Fruit fly (Drosophila melanogaster) whole organism, pupa: ENCODE data around the gene CG3104.
A peak's percentile ranks its signal among the peaks of the same experiment; 100 is the strongest.

ENCODE experiments used
- CG10348 ChIP-seq: fragments of 200-800 bp; sonication (Bioruptor generic); IDR thresholded peaks from 2 replicates; pipeline ENCODE4 v1.3.6; 2022; ENCODE audit warnings: missing biosample characterization, missing genetic modification characterization
- CG12605 ChIP-seq: fragments of 200-800 bp; sonication (Bioruptor generic); IDR thresholded peaks from 2 replicates; pipeline ENCODE4 v1.3.6; 2022; ENCODE audit warnings: missing biosample characterization, missing genetic modification characterization
- CG13204 ChIP-seq: fragments of 200-800 bp; sonication (Bioruptor generic); optimal IDR thresholded peaks from 2 replicates; lab custom pipeline; 2018; ENCODE audit warnings: missing biosample characterization, mild to moderate bottlenecking, missing genetic modification characterization, moderate library complexity
- CG14655 ChIP-seq: fragments of 200-800 bp; sonication (Bioruptor generic); optimal IDR thresholded peaks from 3 replicates; lab custom pipeline; 2017; ENCODE audit warnings: mild to moderate bottlenecking, missing biosample characterization, missing genetic modification reagents, missing genetic modification characterization
- CG15710 ChIP-seq: fragments of 200-800 bp; sonication (Bioruptor generic); optimal IDR thresholded peaks from 2 replicates; lab custom pipeline; 2018; ENCODE audit warnings: missing biosample characterization, mild to moderate bottlenecking, missing genetic modification characterization, moderate library complexity
- CG17806 ChIP-seq: fragments of 200-800 bp; sonication (Bioruptor generic); optimal IDR thresholded peaks from 2 replicates; lab custom pipeline; 2018; ENCODE audit warnings: missing biosample characterization, mild to moderate bottlenecking, missing genetic modification characterization, moderate library complexity
- CG32121 ChIP-seq: fragments of 200-800 bp; sonication (Bioruptor generic); IDR thresholded peaks from 2 replicates; pipeline ENCODE4 v1.3.6; 2022; ENCODE audit warnings: missing biosample characterization, missing genetic modification characterization
- CG34367 ChIP-seq: fragments of 200-800 bp; sonication (Bioruptor generic); optimal IDR thresholded peaks from 2 replicates; lab custom pipeline; 2018; ENCODE audit warnings: missing biosample characterization, mild to moderate bottlenecking, missing genetic modification characterization
- CG4496 ChIP-seq: fragments of 200-800 bp; sonication (Bioruptor generic); IDR thresholded peaks from 3 replicates; pipeline ENCODE4 v1.3.6; 2022; ENCODE audit warnings: missing biosample characterization, missing genetic modification characterization
- CG8159 ChIP-seq: fragments of 200-800 bp; sonication (Bioruptor generic); optimal IDR thresholded peaks from 3 replicates; lab custom pipeline; 2018; ENCODE audit warnings: missing biosample characterization, mild to moderate bottlenecking, missing genetic modification characterization, moderate library complexity
- CG8301 ChIP-seq: fragments of 200-800 bp; sonication (Bioruptor generic); optimal IDR thresholded peaks from 2 replicates; lab custom pipeline; 2018; ENCODE audit warnings: missing biosample characterization, mild to moderate bottlenecking, missing genetic modification characterization
- CG9948 ChIP-seq: fragments of 200-800 bp; sonication (Bioruptor generic); optimal IDR thresholded peaks from 2 replicates; lab custom pipeline; 2018; ENCODE audit warnings: missing biosample characterization, mild to moderate bottlenecking, missing genetic modification characterization, moderate library complexity
- D1 ChIP-seq: fragments of 200-800 bp; sonication (Bioruptor generic); optimal IDR thresholded peaks from 2 replicates; lab custom pipeline; 2018; ENCODE audit warnings: missing biosample characterization, mild to moderate bottlenecking, missing genetic modification characterization, moderate library complexity
- EcR ChIP-seq: fragments of 200-800 bp; sonication (Bioruptor generic); optimal IDR thresholded peaks from 3 replicates; lab custom pipeline; 2019; ENCODE audit warnings: missing biosample characterization, missing genetic modification characterization, mild to moderate bottlenecking, moderate library complexity, missing genetic modification reagents
- Ets98B ChIP-seq: fragments of 200-800 bp; sonication (Bioruptor generic); IDR thresholded peaks from 2 replicates; pipeline ENCODE4 v1.3.6; 2022; ENCODE audit warnings: missing biosample characterization, missing genetic modification characterization
- Pif1A ChIP-seq: fragments of 200-800 bp; sonication (Bioruptor generic); optimal IDR thresholded peaks from 3 replicates; lab custom pipeline; 2016; ENCODE audit warnings: missing biosample characterization, missing genetic modification characterization
- Pif1B ChIP-seq: fragments of 200-800 bp; sonication (Bioruptor generic); optimal IDR thresholded peaks from 3 replicates; lab custom pipeline; 2016; ENCODE audit warnings: missing biosample characterization, missing genetic modification characterization
- Snoo ChIP-seq: fragments of 200-800 bp; sonication (Bioruptor generic); optimal IDR thresholded peaks from 3 replicates; lab custom pipeline; 2017; ENCODE audit warnings: missing biosample characterization, mild to moderate bottlenecking, missing genetic modification characterization, inconsistent platforms
- fd96Ca ChIP-seq: fragments of 200-800 bp; sonication (Bioruptor generic); IDR thresholded peaks from 3 replicates; pipeline ENCODE4 v1.3.6; 2022; ENCODE audit warnings: missing biosample characterization, missing genetic modification characterization
- gl ChIP-seq: fragments of 200-800 bp; sonication (Bioruptor generic); optimal IDR thresholded peaks from 2 replicates; lab custom pipeline; 2018; ENCODE audit warnings: missing biosample characterization, mild to moderate bottlenecking, missing genetic modification characterization
- rn ChIP-seq: fragments of 200-800 bp; sonication (Bioruptor generic); IDR thresholded peaks from 2 replicates; pipeline ENCODE4 v1.3.6; 2022; ENCODE audit warnings: missing biosample characterization, missing genetic modification characterization

Gene CG3104

DNA sequence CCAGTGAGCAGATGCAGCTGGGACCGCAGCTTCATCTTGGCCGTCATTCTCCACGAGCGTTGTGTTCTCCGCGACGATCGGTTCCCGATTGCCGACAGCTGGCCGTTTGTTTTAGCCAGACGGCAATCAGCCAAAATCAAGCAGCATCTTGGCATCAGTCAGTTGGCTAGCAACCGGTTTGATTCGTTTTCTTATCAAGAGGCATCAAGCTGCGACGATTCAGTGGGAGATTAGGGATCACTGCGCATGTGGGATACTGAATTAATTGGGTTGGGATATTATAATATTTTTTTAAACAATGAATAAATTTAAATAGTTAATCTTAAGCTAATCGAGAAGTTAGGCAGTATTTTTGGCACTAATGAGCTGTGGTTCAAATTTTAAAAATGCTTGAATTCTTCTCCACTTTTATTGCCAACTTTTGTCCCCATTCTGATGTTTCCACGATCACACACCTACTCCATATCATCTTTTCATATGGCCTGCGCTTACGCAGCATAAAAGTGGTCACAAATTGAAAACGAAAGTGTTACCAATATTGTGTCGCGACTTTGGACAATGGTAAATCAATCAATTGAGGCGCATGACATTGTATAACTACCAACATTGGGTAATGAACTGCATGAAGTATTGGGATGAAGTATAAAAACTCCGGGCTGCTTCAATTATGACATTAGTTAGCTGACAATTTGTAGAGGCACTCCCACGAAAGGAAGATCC lies 17.7 kb downstream of the CG3104 start, which contains the start of the genes CG3119 and Cpr23B:
Gene CG3119 (minus strand): TSS at position 92 of the 720 bp plus-strand sequence.
Gene Cpr23B (plus strand): TSS at position 670 of the 720 bp plus-strand sequence.
- TF ChIP-seq Snoo (tag; lab: Kevin White, UChicago) = no peak
- no peak for TF ChIP-seq EcR
- TF ChIP-seq rn (GFP tag; lab: Robert Waterston, UW) = no peak
- TF ChIP-seq fd96Ca = no peak
- TF ChIP-seq Ets98B (GFP tag; lab: Robert Waterston, UW) = no peak
- TF ChIP-seq CG8159 (tag; lab: Kevin White, UChicago) = no peak
- TF ChIP-seq gl (tag; lab: Kevin White, UChicago) = no peak
- TF ChIP-seq CG9948 (tag; lab: Kevin White, UChicago) = no peak
- TF ChIP-seq CG32121 (GFP tag; lab: Robert Waterston, UW) = no peak
- no peak for TF ChIP-seq D1 (tag; lab: Kevin White, UChicago)
- TF ChIP-seq CG17806 = no peak
- no peak for TF ChIP-seq CG12605 (GFP tag; lab: Robert Waterston, UW)
- TF ChIP-seq Pif1A (GFP tag; lab: Kevin White, UChicago) = no peak
- TF ChIP-seq CG4496 (GFP tag; lab: Robert Waterston, UW) = no peak
- TF ChIP-seq CG14655 (GFP tag; lab: Kevin White, UChicago) = no peak
- TF ChIP-seq CG10348 (GFP tag; lab: Robert Waterston, UW) = no peak
- TF ChIP-seq CG34367 (tag; lab: Kevin White, UChicago) = no peak

dm6 chr2L:2830341-2830800 lies 25.2 kb downstream of the CG3104 start:
- peak; percentile 95 for TF ChIP-seq CG8301
- TF ChIP-seq D1 (tag; lab: Kevin White, UChicago) = peak; percentile 96
- TF ChIP-seq Snoo (tag; lab: Kevin White, UChicago) = peak; percentile 93
- peak; percentile 87 for TF ChIP-seq CG34367 (tag; lab: Kevin White, UChicago)
- peak; percentile 90 for TF ChIP-seq CG17806
- no peak; the same call in 1 of the 3 replicates for TF ChIP-seq CG4496 (GFP tag; lab: Robert Waterston, UW)
- TF ChIP-seq Pif1A (GFP tag; lab: Kevin White, UChicago) = peak; percentile 88
- TF ChIP-seq fd96Ca = peak; percentile 88
- TF ChIP-seq CG8159 (tag; lab: Kevin White, UChicago) = peak; percentile 96
- TF ChIP-seq CG12605 (GFP tag; lab: Robert Waterston, UW) = 0 out of 2 replicates have a peak, but pooled peaks have one; percentile 22
- TF ChIP-seq gl (tag; lab: Kevin White, UChicago) = peak; percentile 67
- TF ChIP-seq CG9948 (tag; lab: Kevin White, UChicago) = peak; percentile 95
- peak; percentile 98 for TF ChIP-seq CG14655 (GFP tag; lab: Kevin White, UChicago)
- TF ChIP-seq CG32121 (GFP tag; lab: Robert Waterston, UW) = peak; percentile 84
- peak; percentile 67 for TF ChIP-seq rn (GFP tag; lab: Robert Waterston, UW)
- peak; percentile 95 for TF ChIP-seq CG15710 (tag; lab: Kevin White, UChicago)
- TF ChIP-seq CG10348 (GFP tag; lab: Robert Waterston, UW) = peak; percentile 54
- TF ChIP-seq CG13204 = peak; percentile 58
- TF ChIP-seq EcR = no peak
- peak; percentile 90 for TF ChIP-seq Pif1B (GFP tag; lab: Kevin White, UChicago)
- peak; percentile 59; the same call in 1 of the 2 replicates for TF ChIP-seq Ets98B (GFP tag; lab: Robert Waterston, UW)

DNA sequence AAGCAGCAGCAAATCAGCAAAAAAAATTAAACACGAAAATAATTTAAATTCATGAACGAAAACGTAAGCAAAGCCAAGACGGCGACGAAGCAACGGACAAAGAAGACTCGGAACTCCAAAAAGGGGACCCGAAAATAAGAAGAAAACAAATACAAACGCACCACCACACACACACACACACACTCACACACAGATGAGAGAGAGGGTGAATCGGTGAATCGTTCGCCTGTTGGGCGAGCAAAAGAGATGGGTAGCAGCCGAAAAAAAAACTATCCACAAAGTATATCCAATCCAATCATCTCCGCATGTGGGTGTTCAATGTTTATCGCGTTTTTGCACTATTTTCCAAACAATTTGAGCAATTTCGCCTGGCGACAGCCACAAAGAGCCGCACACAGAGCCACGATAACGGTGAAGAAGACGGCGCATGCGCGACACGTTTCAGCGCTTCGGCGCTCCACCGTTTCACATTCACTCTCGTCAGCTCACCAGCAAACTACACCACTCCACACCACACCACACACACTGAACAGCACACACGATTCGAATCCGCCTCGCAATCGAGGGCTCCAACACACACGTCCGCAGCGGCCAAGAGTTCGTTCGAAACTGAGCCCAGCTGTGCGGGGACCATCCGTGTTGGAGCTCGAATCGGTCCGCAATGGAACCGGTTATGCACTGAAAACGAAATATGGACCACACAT lies 25.8 kb downstream of the CG3104 start, which contains the start of gene Duox:
Gene Duox (minus strand): TSS at position 612 of the 704 bp plus-strand sequence.
- TF ChIP-seq CG34367 (tag; lab: Kevin White, UChicago) = no peak
- TF ChIP-seq CG4496 (GFP tag; lab: Robert Waterston, UW) = 0 out of 3 replicates have a peak, but pooled peaks have one; percentile 73
- TF ChIP-seq CG13204 = no peak
- no peak for TF ChIP-seq CG32121 (GFP tag; lab: Robert Waterston, UW)
- no peak for TF ChIP-seq Snoo (tag; lab: Kevin White, UChicago)
- no peak for TF ChIP-seq CG8301
- no peak for TF ChIP-seq CG15710 (tag; lab: Kevin White, UChicago)

DNA sequence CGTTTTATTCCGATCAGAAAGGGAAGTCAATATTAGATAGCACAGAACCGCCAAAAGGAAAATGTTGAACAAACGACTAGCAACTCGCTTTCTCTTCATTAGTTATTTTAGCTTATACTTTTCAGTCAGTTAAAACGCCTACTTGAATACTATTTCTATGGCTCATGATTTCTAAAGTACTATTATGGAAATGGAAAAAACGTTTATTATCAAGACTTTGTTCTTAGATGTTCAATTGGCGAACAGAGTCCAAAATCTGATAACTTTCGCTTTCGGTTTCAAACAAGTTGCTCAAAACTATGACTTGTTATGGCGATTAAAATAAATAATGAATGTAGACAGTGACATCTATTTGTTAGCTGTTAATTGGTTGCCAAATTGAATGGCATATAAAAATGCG lies 30.2 kb downstream of the CG3104 start, which contains the start of gene CG3123:
Gene CG3123 (minus strand): TSS at position 101 of the 400 bp plus-strand sequence.
- TF ChIP-seq CG13204 (no peak), CG10348 (GFP tag; lab: Robert Waterston, UW) (no peak), CG32121 (GFP tag; lab: Robert Waterston, UW) (no peak), CG8301 (no peak), fd96Ca (no peak), D1 (tag; lab: Kevin White, UChicago) (no peak), gl (tag; lab: Kevin White, UChicago) (no peak), Ets98B (GFP tag; lab: Robert Waterston, UW) (no peak), CG17806 (no peak), CG15710 (tag; lab: Kevin White, UChicago) (no peak), CG9948 (tag; lab: Kevin White, UChicago) (no peak), rn (GFP tag; lab: Robert Waterston, UW) (no peak), CG34367 (tag; lab: Kevin White, UChicago) (no peak), Pif1B (GFP tag; lab: Kevin White, UChicago) (no peak), CG8159 (tag; lab: Kevin White, UChicago) (no peak), Pif1A (GFP tag; lab: Kevin White, UChicago) (no peak)

DNA sequence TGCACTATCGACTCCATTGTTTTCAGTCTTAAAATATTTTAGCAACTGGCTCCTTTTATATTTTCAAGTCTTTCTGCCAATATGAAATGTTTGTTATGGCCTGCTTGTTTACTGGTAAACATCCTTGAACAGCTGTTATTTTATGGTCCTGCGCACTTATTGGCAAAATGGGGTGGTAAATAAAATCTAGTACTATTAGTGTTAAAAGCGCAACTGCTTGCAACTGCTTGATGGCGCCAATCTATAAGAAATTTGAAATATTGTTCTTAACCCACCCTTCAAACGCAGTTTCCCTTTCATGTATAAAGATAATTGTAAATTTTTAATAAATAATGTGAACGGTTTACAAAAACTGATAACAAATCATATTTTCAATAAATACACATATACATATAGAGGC lies 39.9 kb downstream of the CG3104 start, which contains the start of gene G6P:
Gene G6P (minus strand): TSS at position 88 of the 400 bp plus-strand sequence.
- TF ChIP-seq fd96Ca (no peak), CG8301 (no peak), CG13204 (no peak), CG34367 (tag; lab: Kevin White, UChicago) (no peak), Snoo (tag; lab: Kevin White, UChicago) (no peak), CG32121 (GFP tag; lab: Robert Waterston, UW) (no peak), CG8159 (tag; lab: Kevin White, UChicago) (no peak), CG9948 (tag; lab: Kevin White, UChicago) (no peak), gl (tag; lab: Kevin White, UChicago) (no peak), CG15710 (tag; lab: Kevin White, UChicago) (no peak), CG12605 (GFP tag; lab: Robert Waterston, UW) (no peak), EcR (no peak), Pif1B (GFP tag; lab: Kevin White, UChicago) (no peak), Ets98B (GFP tag; lab: Robert Waterston, UW) (no peak), CG17806 (no peak)
